Worm (Caenorhabditis elegans) whole organism, mixed stage, embryonic: ENCODE data around the gene ZK686.2.

ENCODE experiments used
- M03D4.4 ChIP-seq: sonication (generic microtip); optimal IDR thresholded peaks from 2 replicates; lab custom pipeline; 2017; ENCODE audit warnings: mild to moderate bottlenecking, missing genetic modification characterization, missing compliant biosample characterization
- bed-3 ChIP-seq: fragments of 200-800 bp; sonication (Bioruptor generic); optimal IDR thresholded peaks from 3 replicates; lab custom pipeline; 2018; ENCODE audit warnings: mild to moderate bottlenecking, missing genetic modification characterization, moderate library complexity, missing compliant biosample characterization
- ceh-39 ChIP-seq: fragments of 150-350 bp; optimal IDR thresholded peaks from 2 replicates; lab custom pipeline; 2014; ENCODE audit warnings: missing biosample characterization, missing genetic modification characterization
- ceh-83 ChIP-seq: fragments of 200-800 bp; sonication (Bioruptor generic); optimal IDR thresholded peaks from 2 replicates; lab custom pipeline; 2018; ENCODE audit warnings: mild to moderate bottlenecking, missing genetic modification characterization, missing compliant biosample characterization
- ces-1 ChIP-seq: fragments of 150-350 bp; optimal IDR thresholded peaks from 2 replicates; lab custom pipeline; 2014; ENCODE audit warnings: missing biosample characterization, missing genetic modification reagents, missing genetic modification characterization
- cnd-1 ChIP-seq: fragments of 200-800 bp; sonication (Bioruptor generic); optimal IDR thresholded peaks from 2 replicates; lab custom pipeline; 2018; ENCODE audit warnings: mild to moderate bottlenecking, missing genetic modification characterization, missing compliant biosample characterization
- elt-1 ChIP-seq: sonication (generic microtip); optimal IDR thresholded peaks from 2 replicates; lab custom pipeline; 2017; ENCODE audit warnings: missing genetic modification characterization, mild to moderate bottlenecking, missing compliant biosample characterization, antibody characterized with exemption, moderate library complexity, borderline replicate concordance; ENCODE audit not compliant: insufficient read depth
- elt-3 ChIP-seq: fragments of 150-350 bp; optimal IDR thresholded peaks from 2 replicates; lab custom pipeline; 2014; ENCODE audit warnings: missing biosample characterization, missing genetic modification characterization
- flh-1 ChIP-seq: fragments of 200-800 bp; sonication (Bioruptor generic); optimal IDR thresholded peaks from 2 replicates; lab custom pipeline; 2018; ENCODE audit warnings: mild to moderate bottlenecking, missing genetic modification characterization, moderate library complexity, missing compliant biosample characterization
- ham-2 ChIP-seq: fragments of 200-800 bp; sonication (Bioruptor generic); optimal IDR thresholded peaks from 2 replicates; lab custom pipeline; 2018; ENCODE audit warnings: mild to moderate bottlenecking, missing genetic modification characterization, missing compliant biosample characterization
- hlh-1 ChIP-seq: fragments of 150-350 bp; optimal IDR thresholded peaks from 2 replicates; lab custom pipeline; 2014; ENCODE audit warnings: missing biosample characterization, missing genetic modification reagents, missing genetic modification characterization
- lsy-2 ChIP-seq: fragments of 150-350 bp; optimal IDR thresholded peaks from 2 replicates; lab custom pipeline; 2014; ENCODE audit warnings: missing biosample characterization, missing genetic modification characterization
- mab-5 ChIP-seq: fragments of 150-350 bp; optimal IDR thresholded peaks from 2 replicates; lab custom pipeline; 2014; ENCODE audit warnings: missing biosample characterization, missing genetic modification characterization
- mep-1 ChIP-seq: fragments of 150-350 bp; optimal IDR thresholded peaks from 2 replicates; lab custom pipeline; 2017; ENCODE audit warnings: missing biosample characterization, missing genetic modification reagents, missing genetic modification characterization, inconsistent platforms
- mls-2 ChIP-seq: sonication (generic microtip); optimal IDR thresholded peaks from 2 replicates; lab custom pipeline; 2016; ENCODE audit warnings: mild to moderate bottlenecking, missing genetic modification characterization, moderate library complexity, missing compliant biosample characterization
- nhr-12 ChIP-seq: fragments of 150-350 bp; optimal IDR thresholded peaks from 2 replicates; lab custom pipeline; 2014; ENCODE audit warnings: missing biosample characterization, missing genetic modification characterization
- nhr-2 ChIP-seq: fragments of 150-350 bp; optimal IDR thresholded peaks from 2 replicates; lab custom pipeline; 2014; ENCODE audit warnings: missing biosample characterization, missing genetic modification characterization
- nhr-237 ChIP-seq: fragments of 150-350 bp; optimal IDR thresholded peaks from 2 replicates; lab custom pipeline; 2014; ENCODE audit warnings: missing biosample characterization, missing genetic modification characterization
- nhr-28 ChIP-seq: fragments of 150-350 bp; optimal IDR thresholded peaks from 2 replicates; lab custom pipeline; 2014; ENCODE audit warnings: missing biosample characterization, missing genetic modification characterization
- pha-4 ChIP-seq: fragments of 150-350 bp; optimal IDR thresholded peaks from 2 replicates; lab custom pipeline; 2018; ENCODE audit warnings: missing biosample characterization, missing genetic modification reagents, missing genetic modification characterization
- sem-2 ChIP-seq: fragments of 200-800 bp; sonication (Bioruptor generic); optimal IDR thresholded peaks from 2 replicates; lab custom pipeline; 2018; ENCODE audit warnings: mild to moderate bottlenecking, missing genetic modification characterization, missing compliant biosample characterization
- tbx-8 ChIP-seq: fragments of 200-800 bp; sonication (Bioruptor generic); optimal IDR thresholded peaks from 2 replicates; lab custom pipeline; 2018; ENCODE audit warnings: mild to moderate bottlenecking, missing genetic modification characterization, moderate library complexity, missing compliant biosample characterization
- unc-120 ChIP-seq: sonication (generic microtip); optimal IDR thresholded peaks from 2 replicates; lab custom pipeline; 2017; ENCODE audit warnings: missing genetic modification characterization, missing compliant biosample characterization; ENCODE audit not compliant: poor library complexity, severe bottlenecking
- unc-62 ChIP-seq: fragments of 150-350 bp; optimal IDR thresholded peaks from 2 replicates; lab custom pipeline; 2014; ENCODE audit warnings: missing biosample characterization, missing genetic modification reagents, missing genetic modification characterization
- zip-8 ChIP-seq: fragments of 150-350 bp; optimal IDR thresholded peaks from 2 replicates; lab custom pipeline; 2014; ENCODE audit warnings: missing biosample characterization, missing genetic modification characterization
- ztf-11 ChIP-seq: fragments of 150-350 bp; optimal IDR thresholded peaks from 2 replicates; lab custom pipeline; 2014; ENCODE audit warnings: missing biosample characterization, missing genetic modification characterization

ZK686.2 gene

ce11 chrIII:7758562-7758961 lies 7.3 kb downstream of the ZK686.2 start, which contains the start of gene pcp-1:
TSS of gene pcp-1 (plus strand) at chrIII:7758903.
- TF ChIP-seq lsy-2 (tag; lab: Kevin White, UChicago), result no peak
- no peak for TF ChIP-seq nhr-12 (tag; lab: Kevin White, UChicago)
- TF ChIP-seq unc-120 (tag; lab: Kevin White, UChicago), result no peak
- TF ChIP-seq cnd-1 (tag; lab: Kevin White, UChicago), result no peak
- TF ChIP-seq ztf-11 (tag; lab: Kevin White, UChicago), result no peak
- no peak for TF ChIP-seq tbx-8
- no peak for TF ChIP-seq M03D4.4 (tag; lab: Kevin White, UChicago)
- TF ChIP-seq sem-2 (GFP tag; lab: Kevin White, UChicago), result no peak
- TF ChIP-seq elt-3 (tag; lab: Kevin White, UChicago), result no peak
- TF ChIP-seq zip-8 (tag; lab: Kevin White, UChicago), result no peak
- no peak for TF ChIP-seq bed-3 (GFP tag; lab: Kevin White, UChicago)
- no peak for TF ChIP-seq mep-1
- TF ChIP-seq mab-5 (tag; lab: Kevin White, UChicago), result no peak

- no peak for TF ChIP-seq flh-1 (GFP tag; lab: Kevin White, UChicago)
- no peak for TF ChIP-seq ceh-83 (GFP tag; lab: Kevin White, UChicago)
- no peak for TF ChIP-seq ztf-11 (tag; lab: Kevin White, UChicago)
- no peak for TF ChIP-seq ceh-39 (tag; lab: Kevin White, UChicago)
- no peak for TF ChIP-seq nhr-2 (tag; lab: Kevin White, UChicago)
- no peak for TF ChIP-seq lsy-2 (tag; lab: Kevin White, UChicago)
- TF ChIP-seq nhr-237, result no peak
- no peak for TF ChIP-seq hlh-1 (tag; lab: Kevin White, UChicago)
- TF ChIP-seq mab-5 (tag; lab: Kevin White, UChicago), result no peak
- no peak for TF ChIP-seq mls-2 (tag; lab: Kevin White, UChicago)
- TF ChIP-seq elt-3 (tag; lab: Kevin White, UChicago), result no peak
- no peak for TF ChIP-seq cnd-1 (tag; lab: Kevin White, UChicago)
- no peak for TF ChIP-seq ham-2 (GFP tag; lab: Kevin White, UChicago)
- TF ChIP-seq pha-4 (tag; lab: Kevin White, UChicago), result no peak
- no peak for TF ChIP-seq M03D4.4 (tag; lab: Kevin White, UChicago)
- TF ChIP-seq unc-120 (tag; lab: Kevin White, UChicago), result no peak
- no peak for TF ChIP-seq nhr-12 (tag; lab: Kevin White, UChicago)
These were observed 11.5 kb downstream of the ZK686.2 start, which contains the start of gene cdh-3 for ce11 chrIII:7754348-7754747. TSS of gene cdh-3 (minus strand) at chrIII:7754448.

ce11 chrIII:7743183-7743582 lies 22.7 kb downstream of the ZK686.2 start:
- no peak for TF ChIP-seq ztf-11 (tag; lab: Kevin White, UChicago)
- peak; percentile 96 for TF ChIP-seq zip-8 (tag; lab: Kevin White, UChicago)

ce11 chrIII:7737646-7738258 lies 28.1 kb downstream of the ZK686.2 start:
- TF ChIP-seq ceh-83 (GFP tag; lab: Kevin White, UChicago) (peak; percentile 18), nhr-28 (tag; lab: Kevin White, UChicago) (no peak), ces-1 (peak; percentile 33)

ce11 chrIII:7736806-7737205 lies 29.0 kb downstream of the ZK686.2 start:
- TF ChIP-seq flh-1 (GFP tag; lab: Kevin White, UChicago), result no peak
- TF ChIP-seq tbx-8, result no peak
- no peak for TF ChIP-seq lsy-2 (tag; lab: Kevin White, UChicago)
- no peak for TF ChIP-seq nhr-237

ce11 chrIII:7736003-7736402 lies 29.8 kb downstream of the ZK686.2 start:
- no peak for TF ChIP-seq M03D4.4 (tag; lab: Kevin White, UChicago)
- TF ChIP-seq unc-62 (GFP tag; lab: Kevin White, UChicago), result no peak
- no peak for TF ChIP-seq elt-1 (tag; lab: Kevin White, UChicago)
- TF ChIP-seq bed-3 (GFP tag; lab: Kevin White, UChicago), result no peak
- TF ChIP-seq, all 35 proteins: peak for 0
